Worm (Caenorhabditis elegans) whole organism, young adult: ENCODE measurements around the gene aptf-4.

Experiments
- B0019.2 ChIP-seq: fragments of 200-800 bp; sonication (Bioruptor generic); conservative IDR thresholded peaks from 2 replicates; pipeline ENCODE4 v1.3.6; 2022; ENCODE audit warnings: missing genetic modification reagents, missing genetic modification characterization, missing compliant biosample characterization
- B0035.1 ChIP-seq: sonication (generic microtip); optimal IDR thresholded peaks from 2 replicates; lab custom pipeline; 2016; ENCODE audit warnings: missing genetic modification characterization, mild to moderate bottlenecking, missing compliant biosample characterization, missing genotype, missing genetic modification reagents
- B0336.3 ChIP-seq: fragments of 200-800 bp; sonication (Bioruptor generic); IDR thresholded peaks from 2 replicates; pipeline ENCODE4 v1.3.6; 2022; ENCODE audit warnings: missing genetic modification characterization, missing compliant biosample characterization
- F52B5.7 ChIP-seq: sonication (generic microtip); optimal IDR thresholded peaks from 2 replicates; lab custom pipeline; 2016; ENCODE audit warnings: mild to moderate bottlenecking, missing genetic modification characterization, missing compliant biosample characterization
- Y56A3A.18 ChIP-seq: fragments of 200-800 bp; sonication (Bioruptor generic); IDR thresholded peaks from 2 replicates; pipeline ENCODE4 v1.3.6; 2022; ENCODE audit warnings: missing genetic modification reagents, missing genetic modification characterization, missing compliant biosample characterization
- Y95B8A.8 ChIP-seq: fragments of 200-800 bp; sonication (Bioruptor generic); IDR thresholded peaks from 2 replicates; pipeline ENCODE4 v1.3.6; 2022; ENCODE audit warnings: missing genetic modification reagents, missing genetic modification characterization, missing compliant biosample characterization
- aptf-2 ChIP-seq: fragments of 200-800 bp; sonication (Bioruptor generic); conservative IDR thresholded peaks from 2 replicates; pipeline ENCODE4 v1.3.6; 2022; ENCODE audit warnings: missing genetic modification reagents, missing genetic modification characterization, missing compliant biosample characterization
- athp-1 ChIP-seq: sonication (generic microtip); optimal IDR thresholded peaks from 2 replicates; lab custom pipeline; 2017; ENCODE audit warnings: mild to moderate bottlenecking, missing genetic modification characterization, missing compliant biosample characterization
- attf-3 ChIP-seq: fragments of 200-800 bp; sonication (Bioruptor generic); conservative IDR thresholded peaks from 2 replicates; pipeline ENCODE4 v1.3.6; 2022; ENCODE audit warnings: missing genetic modification reagents, missing genetic modification characterization, missing compliant biosample characterization
- bed-1 ChIP-seq: fragments of 200-800 bp; sonication (Bioruptor generic); IDR thresholded peaks from 2 replicates; pipeline ENCODE4 v1.3.6; 2022; ENCODE audit warnings: missing genetic modification reagents, missing genetic modification characterization, missing compliant biosample characterization
- bed-2 ChIP-seq: fragments of 200-800 bp; sonication (Bioruptor generic); IDR thresholded peaks from 2 replicates; pipeline ENCODE4 v1.3.6; 2022; ENCODE audit warnings: missing genetic modification reagents, missing genetic modification characterization, missing compliant biosample characterization
- ceh-91 ChIP-seq: fragments of 200-800 bp; sonication (Bioruptor generic); IDR thresholded peaks from 2 replicates; pipeline ENCODE4 v1.3.6; 2022; ENCODE audit warnings: missing genetic modification reagents, missing genetic modification characterization, missing compliant biosample characterization
- dox-1 ChIP-seq: fragments of 200-800 bp; sonication (Bioruptor generic); IDR thresholded peaks from 2 replicates; pipeline ENCODE4 v1.3.6; 2022; ENCODE audit warnings: missing genetic modification reagents, missing genetic modification characterization, missing compliant biosample characterization
- dpff-1 ChIP-seq: sonication (generic microtip); optimal IDR thresholded peaks from 2 replicates; lab custom pipeline; 2017; ENCODE audit warnings: mild to moderate bottlenecking, missing genetic modification characterization, missing compliant biosample characterization
- dpl-1 ChIP-seq: fragments of 150-350 bp; optimal IDR thresholded peaks from 2 replicates; lab custom pipeline; 2014; ENCODE audit warnings: missing biosample characterization, missing genetic modification reagents, missing genetic modification characterization
- efl-1 ChIP-seq: fragments of 150-350 bp; optimal IDR thresholded peaks from 2 replicates; lab custom pipeline; 2014; ENCODE audit warnings: missing biosample characterization, missing genetic modification reagents, missing genetic modification characterization
- ekl-4 ChIP-seq: fragments of 200-800 bp; sonication (Bioruptor generic); IDR thresholded peaks from 2 replicates; pipeline ENCODE4 v1.3.6; 2022; ENCODE audit warnings: missing genetic modification reagents, missing genetic modification characterization, missing compliant biosample characterization
- hmg-1.2 ChIP-seq: fragments of 200-800 bp; sonication (Bioruptor generic); IDR thresholded peaks from 2 replicates; pipeline ENCODE4 v1.3.6; 2022; ENCODE audit warnings: missing genetic modification reagents, missing genetic modification characterization, missing compliant biosample characterization
- hsf-1 ChIP-seq: fragments of 200-800 bp; sonication (Bioruptor generic); IDR thresholded peaks from 2 replicates; pipeline ENCODE4 v1.3.6; 2022; ENCODE audit warnings: missing genetic modification reagents, missing genetic modification characterization, missing compliant biosample characterization
- lag-1 ChIP-seq: fragments of 200-800 bp; sonication (Bioruptor generic); IDR thresholded peaks from 2 replicates; pipeline ENCODE4 v1.3.6; 2022; ENCODE audit warnings: missing genetic modification reagents, missing genetic modification characterization, missing compliant biosample characterization
- let-526 ChIP-seq: fragments of 200-800 bp; sonication (Bioruptor generic); IDR thresholded peaks from 2 replicates; pipeline ENCODE4 v1.3.6; 2022; ENCODE audit warnings: missing genetic modification reagents, missing genetic modification characterization, missing compliant biosample characterization
- let-607 ChIP-seq, 2 experiments: fragments of 200-800 bp in 1 of 2; sonication (Bioruptor generic) in 1 of 2; sonication (generic microtip) in 1 of 2; optimal IDR thresholded peaks; 2 replicates each; lab custom pipeline; 2016 to 2018; ENCODE audit warnings: mild to moderate bottlenecking in 2 of 2, missing compliant biosample characterization in 2 of 2, missing genetic modification characterization in 2 of 2, moderate library complexity in 2 of 2, missing genotype in 1 of 2
- lin-26 ChIP-seq: fragments of 200-800 bp; sonication (Bioruptor generic); IDR thresholded peaks from 2 replicates; pipeline ENCODE4 v1.3.6; 2022; ENCODE audit warnings: missing genetic modification reagents, missing genetic modification characterization, missing compliant biosample characterization
- lin-35 ChIP-seq, 3 experiments: fragments of 150-350 bp in 2 of 3; sonication (generic microtip) in 1 of 3; optimal IDR thresholded peaks; 2 replicates each; lab custom pipeline; 2014 to 2018; ENCODE audit warnings: missing biosample characterization in 3 of 3, missing genetic modification characterization in 3 of 3, missing genetic modification reagents in 3 of 3
- lin-54 ChIP-seq: fragments of 200-800 bp; sonication (Bioruptor generic); optimal IDR thresholded peaks from 2 replicates; lab custom pipeline; 2018; ENCODE audit warnings: mild to moderate bottlenecking, missing genetic modification characterization, missing compliant biosample characterization
- lsl-1 ChIP-seq: fragments of 200-800 bp; sonication (Bioruptor generic); optimal IDR thresholded peaks from 2 replicates; lab custom pipeline; 2018; ENCODE audit warnings: mild to moderate bottlenecking, missing genetic modification characterization, moderate library complexity, missing compliant biosample characterization
- madf-6 ChIP-seq: fragments of 200-800 bp; sonication (Bioruptor generic); IDR thresholded peaks from 2 replicates; pipeline ENCODE4 v1.3.6; 2022; ENCODE audit warnings: missing genetic modification reagents, missing genetic modification characterization, missing compliant biosample characterization
- madf-8 ChIP-seq: fragments of 200-800 bp; sonication (Bioruptor generic); conservative IDR thresholded peaks from 2 replicates; pipeline ENCODE4 v1.3.6; 2022; ENCODE audit warnings: missing genetic modification reagents, missing genetic modification characterization, missing compliant biosample characterization
- nhr-120 ChIP-seq: fragments of 200-800 bp; sonication (Bioruptor generic); IDR thresholded peaks from 2 replicates; pipeline ENCODE4 v1.3.6; 2022; ENCODE audit warnings: missing genetic modification characterization, missing compliant biosample characterization
- pbrm-1 ChIP-seq: fragments of 200-800 bp; sonication (Bioruptor generic); IDR thresholded peaks from 2 replicates; pipeline ENCODE4 v1.3.6; 2022; ENCODE audit warnings: missing genetic modification reagents, missing genetic modification characterization, missing compliant biosample characterization
- sea-2 ChIP-seq: fragments of 200-800 bp; sonication (Bioruptor generic); IDR thresholded peaks from 2 replicates; pipeline ENCODE4 v1.3.6; 2022; ENCODE audit warnings: missing genetic modification characterization, missing compliant biosample characterization
- snpc-1.1 ChIP-seq: sonication (generic microtip); optimal IDR thresholded peaks from 2 replicates; lab custom pipeline; 2017; ENCODE audit warnings: missing genetic modification characterization, mild to moderate bottlenecking, missing compliant biosample characterization, antibody characterized with exemption, moderate library complexity, missing genotype, missing genetic modification reagents; ENCODE audit not compliant: insufficient read depth
- snpc-1.3 ChIP-seq: sonication (generic microtip); optimal IDR thresholded peaks from 2 replicates; lab custom pipeline; 2017; ENCODE audit warnings: missing genetic modification characterization, mild to moderate bottlenecking, missing compliant biosample characterization, antibody characterized with exemption, moderate library complexity, missing genotype, missing genetic modification reagents; ENCODE audit not compliant: insufficient read depth
- snpc-3.4 ChIP-seq: sonication (generic microtip); optimal IDR thresholded peaks from 2 replicates; lab custom pipeline; 2017; ENCODE audit warnings: missing genetic modification characterization, mild to moderate bottlenecking, missing compliant biosample characterization, antibody characterized with exemption, moderate library complexity, missing genotype, missing genetic modification reagents
- snpc-4 ChIP-seq, 5 experiments: fragments of 150-350 bp in 1 of 5; sonication (generic microtip) in 4 of 5; optimal IDR thresholded peaks; 2 replicates each; lab custom pipeline; 2014 to 2018; ENCODE audit warnings: missing genetic modification characterization in 5 of 5, missing biosample characterization in 3 of 5, antibody characterized with exemption in 2 of 5, mild to moderate bottlenecking in 2 of 5, missing compliant biosample characterization in 2 of 5, missing genotype in 2 of 5, moderate library complexity in 2 of 5, missing genetic modification reagents in 1 of 5
- sptf-2 ChIP-seq: fragments of 200-800 bp; sonication (Bioruptor generic); optimal IDR thresholded peaks from 2 replicates; lab custom pipeline; 2018; ENCODE audit warnings: mild to moderate bottlenecking, missing genetic modification characterization, missing compliant biosample characterization
- tbp1 ChIP-seq: fragments of 200-800 bp; sonication (Bioruptor generic); optimal IDR thresholded peaks from 2 replicates; lab custom pipeline; 2018; ENCODE audit warnings: mild to moderate bottlenecking, missing genetic modification characterization, missing compliant biosample characterization
- tlf-1 ChIP-seq: fragments of 200-800 bp; sonication (Bioruptor generic); optimal IDR thresholded peaks from 2 replicates; lab custom pipeline; 2018; ENCODE audit warnings: mild to moderate bottlenecking, missing genetic modification characterization, missing compliant biosample characterization
- unc-130 ChIP-seq: sonication (generic microtip); optimal IDR thresholded peaks from 2 replicates; lab custom pipeline; 2016; ENCODE audit warnings: missing genetic modification reagents, missing genetic modification characterization, missing compliant biosample characterization
- xnd-1 ChIP-seq: sonication (generic microtip); optimal IDR thresholded peaks from 2 replicates; lab custom pipeline; 2016; ENCODE audit warnings: missing genotype, missing genetic modification reagents, missing genetic modification characterization, missing compliant biosample characterization
- zfh-2 ChIP-seq: fragments of 200-800 bp; sonication (Bioruptor generic); conservative IDR thresholded peaks from 2 replicates; pipeline ENCODE4 v1.3.6; 2022; ENCODE audit warnings: missing genetic modification reagents, missing genetic modification characterization, missing compliant biosample characterization
- zim-3 ChIP-seq: sonication (generic microtip); optimal IDR thresholded peaks from 2 replicates; lab custom pipeline; 2017; ENCODE audit warnings: mild to moderate bottlenecking, missing genetic modification characterization, moderate library complexity, missing compliant biosample characterization
- ztf-18 ChIP-seq: sonication (generic microtip); optimal IDR thresholded peaks from 2 replicates; lab custom pipeline; 2016; ENCODE audit warnings: missing genotype, mild to moderate bottlenecking, missing genetic modification characterization, missing compliant biosample characterization
- ztf-3 ChIP-seq: fragments of 200-800 bp; sonication (Bioruptor generic); optimal IDR thresholded peaks from 2 replicates; lab custom pipeline; 2018; ENCODE audit warnings: mild to moderate bottlenecking, missing genetic modification characterization, missing compliant biosample characterization
- ztf-6 ChIP-seq: fragments of 200-800 bp; sonication (Bioruptor generic); IDR thresholded peaks from 2 replicates; pipeline ENCODE4 v1.3.6; 2022; ENCODE audit warnings: missing genetic modification reagents, missing genetic modification characterization, missing compliant biosample characterization

The aptf-4 gene

ce11 chrII:8573044-8573443, 17.7 kb upstream of the aptf-4 start, which contains the start of gene F54C9.7:
Gene F54C9.7 (plus strand): TSS chrII:8573344.
- TF ChIP-seq zfh-2 (GFP tag; lab: Robert Waterston, UW) (no peak), sptf-2 (GFP tag; lab: Kevin White, UChicago) (no peak)
- TF ChIP-seq, all 124 proteins: peak for 0

ce11 chrII:8575184-8575583, 15.6 kb upstream of the aptf-4 start, which contains the start of gene puf-5:
Gene puf-5 (plus strand): TSS chrII:8575541.
- TF ChIP-seq B0336.3 (GFP tag; lab: Robert Waterston, UW) (no peak), madf-6 (peak; percentile 94), lin-35 (GFP tag; optimal IDR thresholded peaks at IDR 0.05; lab: Kevin White, UChicago) (peak in 1 of 3 experiments; percentile 2), lin-26 (GFP tag; lab: Robert Waterston, UW) (no peak), tbp1 (GFP tag; lab: Kevin White, UChicago) (peak; percentile 15), unc-130 (GFP tag; lab: Kevin White, UChicago) (peak; percentile 29), dpl-1 (GFP tag; lab: Kevin White, UChicago) (peak; percentile 63), ceh-91 (GFP tag; lab: Robert Waterston, UW) (peak; percentile 70), zim-3 (tag; lab: Kevin White, UChicago) (no peak), lsl-1 (GFP tag; lab: Kevin White, UChicago) (peak; percentile 88), hmg-1.2 (GFP tag; lab: Robert Waterston, UW) (no peak), hsf-1 (GFP tag; lab: Robert Waterston, UW) (peak; percentile 65; the same call in 1 of the 2 replicates), pbrm-1 (GFP tag; lab: Robert Waterston, UW) (no peak), B0019.2 (GFP tag; lab: Robert Waterston, UW) (no peak), madf-8 (GFP tag; lab: Robert Waterston, UW) (peak; percentile 88), nhr-120 (GFP tag; lab: Robert Waterston, UW) (no peak), efl-1 (GFP tag; lab: Kevin White, UChicago) (peak; percentile 95), bed-1 (GFP tag; lab: Robert Waterston, UW) (no peak), xnd-1 (peak; percentile 85), ztf-6 (GFP tag; lab: Robert Waterston, UW) (no peak), F52B5.7 (tag; lab: Kevin White, UChicago) (no peak), Y56A3A.18 (GFP tag; lab: Robert Waterston, UW) (no peak), bed-2 (GFP tag; lab: Robert Waterston, UW) (no peak), sea-2 (GFP tag; lab: Robert Waterston, UW) (no peak), snpc-4 (GFP tag; optimal IDR thresholded peaks at IDR 0.05; lab: Kevin White, UChicago) (peak; percentile 21), snpc-4 (tag; optimal IDR thresholded peaks at IDR 0.05; lab: Kevin White, UChicago) (peak in 1 of 4 experiments; percentile 22), let-607 (tag; optimal IDR thresholded peaks at IDR 0.05; lab: Kevin White, UChicago) (no peak), dpff-1 (no peak), snpc-3.4 (tag; lab: Kevin White, UChicago) (peak; percentile 78), snpc-1.1 (tag; lab: Kevin White, UChicago) (peak; percentile 78), lin-54 (GFP tag; lab: Kevin White, UChicago) (peak; percentile 44), lag-1 (GFP tag; lab: Robert Waterston, UW) (no peak), B0035.1 (tag; lab: Kevin White, UChicago) (no peak), athp-1 (tag; lab: Kevin White, UChicago) (no peak), tlf-1 (GFP tag; lab: Kevin White, UChicago) (peak; percentile 25), aptf-2 (GFP tag; lab: Robert Waterston, UW) (no peak), ztf-18 (tag; lab: Kevin White, UChicago) (no peak), let-526 (GFP tag; lab: Robert Waterston, UW) (no peak), attf-3 (GFP tag; lab: Robert Waterston, UW) (no peak), snpc-1.3 (tag; lab: Kevin White, UChicago) (peak; percentile 17), ekl-4 (GFP tag; lab: Robert Waterston, UW) (0 out of 2 replicates have a peak, but pooled peaks have one; percentile 41), dox-1 (GFP tag; lab: Robert Waterston, UW) (0 out of 2 replicates have a peak, but pooled peaks have one; percentile 11), Y95B8A.8 (GFP tag; lab: Robert Waterston, UW) (0 out of 2 replicates have a peak, but pooled peaks have one; percentile 56), ztf-3 (GFP tag; lab: Kevin White, UChicago) (no peak)
